Worm (Caenorhabditis elegans) whole organism, young adult: ENCODE data around the gene F02C12.1.
A peak's percentile ranks its signal among the peaks of the same experiment; 100 is the strongest.

Experiments
- B0019.2 ChIP-seq: fragments of 200-800 bp; sonication (Bioruptor generic); conservative IDR thresholded peaks from 2 replicates; pipeline ENCODE4 v1.3.6; 2022; ENCODE audit warnings: missing genetic modification reagents, missing genetic modification characterization, missing compliant biosample characterization
- D2030.7 ChIP-seq: fragments of 200-800 bp; sonication (Bioruptor generic); IDR thresholded peaks from 2 replicates; pipeline ENCODE4 v1.3.6; 2022; ENCODE audit warnings: missing genetic modification reagents, missing genetic modification characterization, missing compliant biosample characterization
- F37B4.10 ChIP-seq: fragments of 200-800 bp; sonication (Bioruptor generic); IDR thresholded peaks from 2 replicates; pipeline ENCODE4 v1.3.6; 2022; ENCODE audit warnings: missing genetic modification characterization, missing compliant biosample characterization
- F57A8.1 ChIP-seq: fragments of 200-800 bp; sonication (Bioruptor generic); optimal IDR thresholded peaks from 2 replicates; lab custom pipeline; 2018; ENCODE audit warnings: mild to moderate bottlenecking, missing genetic modification characterization, moderate library complexity, missing compliant biosample characterization
- K12H6.12 ChIP-seq: fragments of 200-800 bp; sonication (Bioruptor generic); optimal IDR thresholded peaks from 2 replicates; lab custom pipeline; 2018; ENCODE audit warnings: mild to moderate bottlenecking, missing genetic modification characterization, missing compliant biosample characterization
- akir-1 ChIP-seq: fragments of 200-800 bp; sonication (Bioruptor generic); optimal IDR thresholded peaks from 2 replicates; lab custom pipeline; 2018; ENCODE audit warnings: mild to moderate bottlenecking, missing genetic modification characterization, moderate library complexity, missing compliant biosample characterization
- ama-1 ChIP-seq, 3 experiments: fragments of 150-350 bp in 1 of 3; sonication (generic microtip) in 2 of 3; optimal IDR thresholded peaks; 2 replicates each; lab custom pipeline; 2014 to 2018; ENCODE audit warnings: missing biosample characterization in 2 of 3, missing genetic modification characterization in 2 of 3, missing genetic modification reagents in 2 of 3
- aptf-2 ChIP-seq: fragments of 200-800 bp; sonication (Bioruptor generic); conservative IDR thresholded peaks from 2 replicates; pipeline ENCODE4 v1.3.6; 2022; ENCODE audit warnings: missing genetic modification reagents, missing genetic modification characterization, missing compliant biosample characterization
- atf-7 ChIP-seq: sonication (generic microtip); optimal IDR thresholded peaks from 2 replicates; lab custom pipeline; 2017; ENCODE audit warnings: mild to moderate bottlenecking, missing genetic modification characterization, missing compliant biosample characterization
- athp-1 ChIP-seq: sonication (generic microtip); optimal IDR thresholded peaks from 2 replicates; lab custom pipeline; 2017; ENCODE audit warnings: mild to moderate bottlenecking, missing genetic modification characterization, missing compliant biosample characterization
- attf-3 ChIP-seq: fragments of 200-800 bp; sonication (Bioruptor generic); conservative IDR thresholded peaks from 2 replicates; pipeline ENCODE4 v1.3.6; 2022; ENCODE audit warnings: missing genetic modification reagents, missing genetic modification characterization, missing compliant biosample characterization
- attf-5 ChIP-seq: fragments of 200-800 bp; sonication (Bioruptor generic); optimal IDR thresholded peaks from 2 replicates; lab custom pipeline; 2018; ENCODE audit warnings: mild to moderate bottlenecking, missing genetic modification characterization, missing compliant biosample characterization
- attf-6 ChIP-seq: fragments of 200-800 bp; sonication (Bioruptor generic); IDR thresholded peaks from 2 replicates; pipeline ENCODE4 v1.3.6; 2022; ENCODE audit warnings: missing genetic modification reagents, missing genetic modification characterization, missing compliant biosample characterization
- bed-2 ChIP-seq: fragments of 200-800 bp; sonication (Bioruptor generic); IDR thresholded peaks from 2 replicates; pipeline ENCODE4 v1.3.6; 2022; ENCODE audit warnings: missing genetic modification reagents, missing genetic modification characterization, missing compliant biosample characterization
- cebp-1 ChIP-seq, 2 experiments: fragments of 200-800 bp in 1 of 2; sonication (Bioruptor generic) in 1 of 2; sonication (generic microtip) in 1 of 2; IDR thresholded peaks in 1 of 2; optimal IDR thresholded peaks in 1 of 2; 2 replicates each; pipeline versions ENCODE4 v1.3.6 to Lab custom; 2017 to 2022; ENCODE audit warnings: missing compliant biosample characterization in 2 of 2, missing genetic modification characterization in 2 of 2, mild to moderate bottlenecking in 1 of 2, missing genetic modification reagents in 1 of 2, moderate library complexity in 1 of 2
- ceh-91 ChIP-seq: fragments of 200-800 bp; sonication (Bioruptor generic); IDR thresholded peaks from 2 replicates; pipeline ENCODE4 v1.3.6; 2022; ENCODE audit warnings: missing genetic modification reagents, missing genetic modification characterization, missing compliant biosample characterization
- efl-1 ChIP-seq: fragments of 150-350 bp; optimal IDR thresholded peaks from 2 replicates; lab custom pipeline; 2014; ENCODE audit warnings: missing biosample characterization, missing genetic modification reagents, missing genetic modification characterization
- ets-4 ChIP-seq: fragments of 200-800 bp; sonication (Bioruptor generic); optimal IDR thresholded peaks from 2 replicates; lab custom pipeline; 2018; ENCODE audit warnings: mild to moderate bottlenecking, missing genetic modification characterization, missing compliant biosample characterization
- gei-17 ChIP-seq: fragments of 200-800 bp; sonication (Bioruptor generic); optimal IDR thresholded peaks from 2 replicates; lab custom pipeline; 2018; ENCODE audit warnings: mild to moderate bottlenecking, missing genetic modification characterization, missing compliant biosample characterization
- him-1 ChIP-seq: sonication (generic microtip); optimal IDR thresholded peaks from 2 replicates; lab custom pipeline; 2016; ENCODE audit warnings: missing genotype, missing genetic modification reagents, missing genetic modification characterization, missing compliant biosample characterization
- lin-26 ChIP-seq: fragments of 200-800 bp; sonication (Bioruptor generic); IDR thresholded peaks from 2 replicates; pipeline ENCODE4 v1.3.6; 2022; ENCODE audit warnings: missing genetic modification reagents, missing genetic modification characterization, missing compliant biosample characterization
- lsl-1 ChIP-seq: fragments of 200-800 bp; sonication (Bioruptor generic); optimal IDR thresholded peaks from 2 replicates; lab custom pipeline; 2018; ENCODE audit warnings: mild to moderate bottlenecking, missing genetic modification characterization, moderate library complexity, missing compliant biosample characterization
- madf-3 ChIP-seq: fragments of 200-800 bp; sonication (Bioruptor generic); IDR thresholded peaks from 2 replicates; pipeline ENCODE4 v1.3.6; 2022; ENCODE audit warnings: missing genetic modification reagents, missing genetic modification characterization, missing compliant biosample characterization
- madf-6 ChIP-seq: fragments of 200-800 bp; sonication (Bioruptor generic); IDR thresholded peaks from 2 replicates; pipeline ENCODE4 v1.3.6; 2022; ENCODE audit warnings: missing genetic modification reagents, missing genetic modification characterization, missing compliant biosample characterization
- mes-4 ChIP-seq: sonication (generic microtip); optimal IDR thresholded peaks from 2 replicates; lab custom pipeline; 2016; ENCODE audit warnings: missing genotype, missing genetic modification characterization, missing compliant biosample characterization
- nfyb-1 ChIP-seq: fragments of 200-800 bp; sonication (Bioruptor generic); IDR thresholded peaks from 2 replicates; pipeline ENCODE4 v1.3.6; 2022; ENCODE audit warnings: missing genetic modification reagents, missing genetic modification characterization, missing compliant biosample characterization
- nhr-27 ChIP-seq: fragments of 200-800 bp; sonication (Bioruptor generic); optimal IDR thresholded peaks from 2 replicates; lab custom pipeline; 2018; ENCODE audit warnings: mild to moderate bottlenecking, missing genetic modification characterization, moderate library complexity, missing compliant biosample characterization
- nhr-80 ChIP-seq: sonication (generic microtip); optimal IDR thresholded peaks from 2 replicates; lab custom pipeline; 2016; ENCODE audit warnings: missing genetic modification characterization, missing compliant biosample characterization
- repo-1 ChIP-seq: sonication (generic microtip); optimal IDR thresholded peaks from 2 replicates; lab custom pipeline; 2017; ENCODE audit warnings: mild to moderate bottlenecking, missing genetic modification characterization, missing compliant biosample characterization
- sea-2 ChIP-seq: fragments of 200-800 bp; sonication (Bioruptor generic); IDR thresholded peaks from 2 replicates; pipeline ENCODE4 v1.3.6; 2022; ENCODE audit warnings: missing genetic modification characterization, missing compliant biosample characterization
- snpc-1.1 ChIP-seq: sonication (generic microtip); optimal IDR thresholded peaks from 2 replicates; lab custom pipeline; 2017; ENCODE audit warnings: missing genetic modification characterization, mild to moderate bottlenecking, missing compliant biosample characterization, antibody characterized with exemption, moderate library complexity, missing genotype, missing genetic modification reagents; ENCODE audit not compliant: insufficient read depth
- snpc-1.3 ChIP-seq: sonication (generic microtip); optimal IDR thresholded peaks from 2 replicates; lab custom pipeline; 2017; ENCODE audit warnings: missing genetic modification characterization, mild to moderate bottlenecking, missing compliant biosample characterization, antibody characterized with exemption, moderate library complexity, missing genotype, missing genetic modification reagents; ENCODE audit not compliant: insufficient read depth
- ztf-25 ChIP-seq: fragments of 200-800 bp; sonication (Bioruptor generic); IDR thresholded peaks from 2 replicates; pipeline ENCODE4 v1.3.6; 2022; ENCODE audit warnings: missing genetic modification reagents, missing genetic modification characterization, missing compliant biosample characterization
- ztf-3 ChIP-seq: fragments of 200-800 bp; sonication (Bioruptor generic); optimal IDR thresholded peaks from 2 replicates; lab custom pipeline; 2018; ENCODE audit warnings: mild to moderate bottlenecking, missing genetic modification characterization, missing compliant biosample characterization

The F02C12.1 gene

ce11 chrX:13419884-13420339 lies 18.0 kb downstream of the F02C12.1 start, which contains the start of gene C29F7.3 (continued):
- TF ChIP-seq D2030.7 (GFP tag; lab: Robert Waterston, UW) (no peak), ztf-25 (GFP tag; lab: Robert Waterston, UW) (no peak), aptf-2 (no peak), him-1 (tag; lab: Kevin White, UChicago) (no peak), madf-3 (GFP tag; lab: Robert Waterston, UW) (no peak), repo-1 (no peak), athp-1 (tag; lab: Kevin White, UChicago) (no peak), ets-4 (GFP tag; lab: Kevin White, UChicago) (peak; percentile 54), F57A8.1 (GFP tag; lab: Kevin White, UChicago) (no peak), lsl-1 (GFP tag; lab: Kevin White, UChicago) (no peak), akir-1 (GFP tag; lab: Kevin White, UChicago) (no peak), B0019.2 (GFP tag; lab: Robert Waterston, UW) (no peak), lin-26 (GFP tag; lab: Robert Waterston, UW) (no peak), ama-1 (optimal IDR thresholded peaks at IDR 0.05; lab: Kevin White, UChicago) (no peak), ama-1 (GFP tag; optimal IDR thresholded peaks at IDR 0.05; lab: Kevin White, UChicago) (no peak)

- TF ChIP-seq snpc-1.1 (tag; lab: Kevin White, UChicago), result no peak
- no peak for TF ChIP-seq ztf-3 (GFP tag; lab: Kevin White, UChicago)
- TF ChIP-seq sea-2 (GFP tag; lab: Robert Waterston, UW), result no peak
- TF ChIP-seq atf-7, result no peak
- TF ChIP-seq bed-2 (GFP tag; lab: Robert Waterston, UW), result no peak
- no peak for TF ChIP-seq snpc-1.3 (tag; lab: Kevin White, UChicago)
- TF ChIP-seq F37B4.10 (GFP tag; lab: Robert Waterston, UW), result no peak
- TF ChIP-seq nfyb-1, result 0 out of 2 replicates have a peak, but pooled peaks have one; percentile 11
- TF ChIP-seq attf-3 (GFP tag; lab: Robert Waterston, UW), result no peak
- TF ChIP-seq nhr-27, result no peak
- TF ChIP-seq ceh-91 (GFP tag; lab: Robert Waterston, UW), result no peak
- no peak for TF ChIP-seq madf-6
- no peak for TF ChIP-seq him-1 (tag; lab: Kevin White, UChicago)
- no peak for TF ChIP-seq attf-6
- no peak for TF ChIP-seq cebp-1 (GFP tag; IDR thresholded peaks at IDR 0.05; lab: Robert Waterston, UW)
- no peak for TF ChIP-seq cebp-1 (tag; optimal IDR thresholded peaks at IDR 0.05; lab: Kevin White, UChicago)
- no peak for TF ChIP-seq efl-1
- TF ChIP-seq nhr-80 (tag; lab: Kevin White, UChicago), result peak; percentile 80
- TF ChIP-seq, all 124 proteins: peak for 2
Observed at ce11 chrX:13421068-13421467, 19.2 kb downstream of the F02C12.1 start.

- TF ChIP-seq gei-17 (no peak), K12H6.12 (tag; lab: Kevin White, UChicago) (no peak), attf-5 (GFP tag; lab: Kevin White, UChicago) (no peak), attf-6 (no peak), ama-1 (optimal IDR thresholded peaks at IDR 0.05; lab: Kevin White, UChicago) (no peak), ama-1 (GFP tag; optimal IDR thresholded peaks at IDR 0.05; lab: Kevin White, UChicago) (no peak), mes-4 (tag; lab: Kevin White, UChicago) (no peak), snpc-1.3 (tag; lab: Kevin White, UChicago) (no peak)
Observed at ce11 chrX:13423340-13423739, 21.5 kb downstream of the F02C12.1 start, which contains the start of gene fkh-3. Gene fkh-3, minus strand, starts transcription at chrX:13423440.
